Fruit fly (Drosophila melanogaster): Measurements from ENCODE around the gene ry.

ry gene

DNA sequence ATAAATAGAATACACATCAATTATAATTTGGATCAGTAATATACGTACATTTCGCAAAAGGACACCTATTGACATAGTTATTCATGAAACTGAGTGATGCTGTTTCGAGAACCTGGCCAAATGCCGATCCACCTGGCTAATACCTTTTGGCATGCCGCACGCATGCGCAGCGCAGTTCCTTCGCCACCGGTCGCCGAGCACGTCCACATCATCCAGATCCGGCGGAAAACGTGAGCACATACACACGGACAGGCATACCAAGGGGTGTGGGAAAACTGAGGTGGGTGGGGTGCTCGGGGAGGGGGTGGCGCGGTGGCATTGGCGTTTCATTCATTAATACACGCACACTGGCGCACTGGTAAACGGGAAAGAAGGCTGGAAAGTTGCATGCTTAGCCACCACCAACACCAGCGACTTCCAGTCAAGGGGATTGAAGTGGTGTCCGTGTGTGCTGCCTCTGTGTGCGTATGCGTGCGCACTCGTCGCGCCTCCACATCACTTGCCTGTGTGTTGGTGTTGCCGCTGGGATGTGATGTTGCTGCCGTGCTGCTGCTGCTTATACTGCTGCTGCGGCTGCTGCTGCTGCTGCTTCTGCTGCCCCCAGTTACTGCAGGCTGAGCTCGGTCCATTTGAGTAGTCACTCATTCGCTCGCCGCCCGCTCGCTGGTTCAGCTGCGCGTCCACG, 24.9 kb downstream of the ry start, which contains the start of gene sim:
Gene sim (plus strand): TSS at position 635 of the 685 bp plus-strand sequence.
- no peak for TF ChIP-seq pan (optimal IDR thresholded peaks at IDR 0.05)
- no peak for TF ChIP-seq usp (GFP tag; optimal IDR thresholded peaks at IDR 0.05)
- no peak for TF ChIP-seq EcR (GFP tag; optimal IDR thresholded peaks at IDR 0.05)

DNA sequence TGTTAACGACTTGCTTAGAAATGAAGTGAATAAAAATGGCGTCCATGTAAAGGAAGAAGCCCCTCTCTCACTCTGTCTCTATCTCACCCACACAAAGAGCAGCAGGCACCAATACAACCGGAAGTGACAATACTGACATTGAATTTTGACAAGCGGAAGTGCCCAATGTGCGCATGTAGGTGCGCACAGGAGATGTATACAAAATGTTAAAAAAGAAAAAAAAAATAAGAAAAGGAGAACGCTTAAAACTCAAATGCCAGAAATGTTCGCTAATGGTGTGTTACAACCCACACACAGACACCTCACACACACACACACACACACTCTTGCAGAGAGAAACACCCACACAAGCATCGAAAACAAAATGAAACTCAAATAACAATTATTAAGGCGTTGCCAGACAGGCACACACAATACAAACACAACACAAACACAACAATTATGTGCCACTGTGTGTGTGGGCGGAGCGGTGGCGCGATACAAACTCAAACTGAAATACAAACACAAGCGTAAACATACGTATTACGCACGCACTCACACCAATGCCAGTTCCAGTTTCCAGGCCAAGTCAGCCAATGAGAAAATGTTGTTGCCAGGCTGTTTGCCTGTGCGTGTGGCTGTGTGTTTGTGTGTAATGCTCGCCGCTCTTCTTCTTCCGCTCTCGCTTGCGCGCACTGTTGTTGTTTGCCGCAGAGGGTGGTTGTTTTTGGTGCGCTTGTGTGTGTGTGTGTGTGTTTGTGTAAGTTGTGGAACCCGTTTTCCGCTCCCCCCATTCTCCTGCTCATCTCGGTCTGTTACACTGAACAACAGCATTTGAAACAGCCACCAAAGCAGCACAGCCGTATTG, 31.6 kb downstream of the ry start:
- no peak for TF ChIP-seq EcR (GFP tag; optimal IDR thresholded peaks at IDR 0.05)
- no peak for TF ChIP-seq usp (GFP tag; optimal IDR thresholded peaks at IDR 0.05)
- peak; percentile 93 for TF ChIP-seq CG8478 (optimal IDR thresholded peaks at IDR 0.05)
- TF ChIP-seq Dll (optimal IDR thresholded peaks at IDR 0.05) = peak; percentile 76

DNA sequence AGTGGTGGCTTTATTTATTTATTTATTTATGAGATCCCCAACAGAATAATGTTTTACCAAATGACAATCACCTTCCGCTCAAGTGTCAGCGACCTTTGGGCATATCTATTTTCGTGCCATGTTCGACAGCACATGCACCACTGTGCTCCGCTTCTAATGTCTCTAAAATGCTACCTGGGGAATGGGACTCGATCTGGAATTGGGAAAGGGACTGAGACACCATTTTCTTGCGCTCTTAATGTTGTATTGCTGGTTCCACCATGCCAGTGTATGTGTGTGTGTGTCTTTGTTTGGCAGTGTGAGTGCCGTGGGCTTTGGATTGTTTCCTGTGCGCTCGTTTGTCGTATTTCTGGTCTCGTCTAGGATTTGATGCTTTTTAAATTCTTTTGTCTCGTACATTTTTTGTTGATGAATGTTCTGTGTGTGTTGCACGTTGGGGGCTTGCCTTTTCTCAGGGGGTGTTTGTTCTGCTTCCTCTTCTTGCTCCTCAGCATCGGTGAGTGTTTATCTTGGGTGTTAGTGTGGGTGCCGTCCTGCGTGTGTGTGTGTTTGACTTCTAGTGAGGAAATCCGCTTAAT, 32.9 kb downstream of the ry start:
- TF ChIP-seq EcR (GFP tag; optimal IDR thresholded peaks at IDR 0.05) (peak in 1 of 2 experiments; percentile 55), Dll (optimal IDR thresholded peaks at IDR 0.05) (peak; percentile 15), psq (optimal IDR thresholded peaks at IDR 0.05) (no peak)

dm6 chr3R:13068022-13068421, 35.7 kb downstream of the ry start:
- TF ChIP-seq Dll (optimal IDR thresholded peaks at IDR 0.05) (no peak), psq (optimal IDR thresholded peaks at IDR 0.05) (no peak), usp (GFP tag; optimal IDR thresholded peaks at IDR 0.05) (no peak), CG8478 (optimal IDR thresholded peaks at IDR 0.05) (no peak), pan (optimal IDR thresholded peaks at IDR 0.05) (no peak), EcR (GFP tag; optimal IDR thresholded peaks at IDR 0.05) (no peak)

DNA sequence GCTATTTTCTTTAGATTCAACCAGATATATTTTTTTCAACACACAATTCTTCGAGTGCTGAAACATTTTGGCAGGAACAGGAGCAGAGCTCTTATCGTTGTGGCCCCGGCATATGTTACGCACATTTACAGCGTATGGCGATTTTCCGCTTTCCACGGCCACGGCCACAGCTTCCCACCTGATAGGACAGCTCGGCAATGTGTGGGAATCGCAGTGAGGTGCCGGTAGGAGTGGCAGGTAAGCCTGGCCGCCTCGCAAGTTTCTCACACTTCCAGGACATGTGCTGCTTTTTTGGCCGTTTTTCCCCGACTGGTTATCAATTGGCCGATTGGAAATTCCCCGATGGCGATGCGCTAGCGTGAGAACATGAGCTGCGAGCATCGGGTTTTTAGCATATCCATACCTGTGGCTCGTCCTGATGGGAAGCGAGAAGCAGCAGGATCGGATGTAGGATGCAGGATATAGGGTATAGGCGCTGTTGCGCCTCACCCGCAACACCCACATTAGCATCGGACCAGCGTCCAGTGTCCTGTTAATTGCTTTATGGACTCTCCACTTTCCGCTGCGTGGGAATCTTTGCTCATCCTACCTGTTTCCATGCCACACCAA, 37.8 kb downstream of the ry start:
- no peak for TF ChIP-seq Dll (optimal IDR thresholded peaks at IDR 0.05)
- TF ChIP-seq EcR (GFP tag; optimal IDR thresholded peaks at IDR 0.05) = no peak
- no peak for TF ChIP-seq psq (optimal IDR thresholded peaks at IDR 0.05)

- TF ChIP-seq CG8478 (optimal IDR thresholded peaks at IDR 0.05) (no peak), EcR (GFP tag; optimal IDR thresholded peaks at IDR 0.05) (no peak), Dll (optimal IDR thresholded peaks at IDR 0.05) (no peak), psq (optimal IDR thresholded peaks at IDR 0.05) (no peak), usp (GFP tag; optimal IDR thresholded peaks at IDR 0.05) (no peak), pan (optimal IDR thresholded peaks at IDR 0.05) (no peak)
Measured at dm6 chr3R:13072052-13072451, 39.7 kb downstream of the ry start.

DNA sequence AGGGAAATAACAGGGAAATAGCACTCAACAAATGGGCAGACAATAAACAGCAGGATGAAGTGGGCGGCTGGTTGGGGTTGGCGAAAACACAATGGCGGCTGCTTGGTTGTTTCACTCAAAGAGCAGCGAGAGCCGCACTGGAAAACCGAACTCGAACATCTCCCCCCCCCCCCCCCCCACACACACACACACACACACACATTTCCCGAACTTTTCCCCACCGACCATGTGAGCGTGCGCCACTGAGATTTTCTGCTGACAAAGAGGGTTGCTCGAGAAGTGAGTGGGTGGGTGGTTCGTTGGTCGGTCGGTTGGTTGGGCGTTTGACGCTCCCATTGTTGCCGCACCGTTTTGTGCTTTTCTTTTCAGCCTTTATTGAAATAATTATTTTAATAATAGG, 40.8 kb downstream of the ry start:
- no peak for TF ChIP-seq pan (optimal IDR thresholded peaks at IDR 0.05)
- no peak for TF ChIP-seq CG8478 (optimal IDR thresholded peaks at IDR 0.05)
- no peak for TF ChIP-seq EcR (GFP tag; optimal IDR thresholded peaks at IDR 0.05)
- TF ChIP-seq usp (GFP tag; optimal IDR thresholded peaks at IDR 0.05) = no peak
- no peak for TF ChIP-seq psq (optimal IDR thresholded peaks at IDR 0.05)
- no peak for TF ChIP-seq Dll (optimal IDR thresholded peaks at IDR 0.05)

- TF ChIP-seq EcR (GFP tag; optimal IDR thresholded peaks at IDR 0.05) = no peak
- no peak for TF ChIP-seq psq (optimal IDR thresholded peaks at IDR 0.05)
- no peak for TF ChIP-seq Dll (optimal IDR thresholded peaks at IDR 0.05)
- TF ChIP-seq CG8478 (optimal IDR thresholded peaks at IDR 0.05) = no peak
- TF ChIP-seq pan (optimal IDR thresholded peaks at IDR 0.05) = no peak
- no peak for TF ChIP-seq usp (GFP tag; optimal IDR thresholded peaks at IDR 0.05)
Measured at dm6 chr3R:13074588-13074987, 42.3 kb downstream of the ry start.

DNA sequence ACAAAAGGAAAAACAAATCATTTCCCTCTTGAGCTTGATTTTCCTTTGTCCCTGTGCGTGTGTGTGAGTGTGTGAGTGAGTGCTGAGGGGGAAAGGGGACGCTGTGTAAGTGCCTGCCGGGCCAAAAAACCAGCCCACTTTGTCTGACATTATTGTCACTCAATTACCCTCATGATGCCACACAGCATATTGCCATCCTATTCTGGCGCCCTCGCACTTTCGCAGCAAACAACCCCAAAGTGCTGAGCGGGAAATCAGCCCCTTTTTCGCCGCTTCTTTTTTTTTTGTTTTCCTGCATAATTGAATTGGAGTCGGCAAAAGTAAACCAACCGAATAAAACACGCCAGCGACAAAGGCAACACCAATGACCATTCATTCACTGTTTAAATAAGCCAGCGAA, 43.4 kb downstream of the ry start:
- TF ChIP-seq Dll (optimal IDR thresholded peaks at IDR 0.05) = no peak
- TF ChIP-seq CG8478 (optimal IDR thresholded peaks at IDR 0.05) = no peak
- TF ChIP-seq EcR (GFP tag; optimal IDR thresholded peaks at IDR 0.05) = no peak
- no peak for TF ChIP-seq psq (optimal IDR thresholded peaks at IDR 0.05)
- no peak for TF ChIP-seq usp (GFP tag; optimal IDR thresholded peaks at IDR 0.05)
- TF ChIP-seq pan (optimal IDR thresholded peaks at IDR 0.05) = no peak

- no peak for TF ChIP-seq psq (optimal IDR thresholded peaks at IDR 0.05)
- no peak for TF ChIP-seq CG8478 (optimal IDR thresholded peaks at IDR 0.05)
- TF ChIP-seq Dll (optimal IDR thresholded peaks at IDR 0.05) = no peak
- no peak for TF ChIP-seq EcR (GFP tag; optimal IDR thresholded peaks at IDR 0.05)
- TF ChIP-seq usp (GFP tag; optimal IDR thresholded peaks at IDR 0.05) = no peak
- no peak for TF ChIP-seq pan (optimal IDR thresholded peaks at IDR 0.05)
Measured at dm6 chr3R:13077262-13077661, 44.9 kb downstream of the ry start.

- TF ChIP-seq CG8478 (optimal IDR thresholded peaks at IDR 0.05) (no peak), Dll (optimal IDR thresholded peaks at IDR 0.05) (no peak), EcR (GFP tag; optimal IDR thresholded peaks at IDR 0.05) (no peak), usp (GFP tag; optimal IDR thresholded peaks at IDR 0.05) (no peak), pan (optimal IDR thresholded peaks at IDR 0.05) (no peak), psq (optimal IDR thresholded peaks at IDR 0.05) (no peak)
Measured at dm6 chr3R:13078263-13078662, 45.9 kb downstream of the ry start.

DNA sequence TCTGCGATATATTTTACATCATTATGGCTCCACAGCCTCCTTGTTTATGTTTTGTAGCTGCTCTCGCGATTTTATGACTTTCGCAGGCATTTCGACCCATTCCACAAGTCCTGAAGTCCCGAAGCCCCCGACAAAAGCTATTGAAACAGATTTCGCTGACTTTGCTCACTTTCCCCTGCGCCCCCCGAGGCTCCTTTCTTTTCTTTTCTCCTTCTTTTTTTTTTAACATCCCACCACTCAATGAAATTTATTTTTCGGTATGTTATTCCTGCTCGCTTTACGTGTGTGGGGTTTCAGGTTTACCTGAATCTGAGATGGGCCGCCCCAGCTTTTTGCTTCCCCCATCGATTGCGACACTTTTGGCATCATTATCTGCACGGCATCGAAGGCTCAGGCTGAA, 50.1 kb downstream of the ry start:
- TF ChIP-seq CG8478 (optimal IDR thresholded peaks at IDR 0.05) (no peak), psq (optimal IDR thresholded peaks at IDR 0.05) (no peak), EcR (GFP tag; optimal IDR thresholded peaks at IDR 0.05) (no peak), pan (optimal IDR thresholded peaks at IDR 0.05) (no peak), usp (GFP tag; optimal IDR thresholded peaks at IDR 0.05) (no peak), Dll (optimal IDR thresholded peaks at IDR 0.05) (no peak)

All from whole organism.